Worm (Caenorhabditis elegans) whole organism, dauer: ENCODE results near the gene C35D10.1.

Experiments
- unc-62 ChIP-seq: sonication (generic microtip); optimal IDR thresholded peaks from 2 replicates; lab custom pipeline; 2017; ENCODE audit warnings: missing biosample characterization, missing genetic modification reagents, missing genetic modification characterization

The C35D10.1 gene

DNA sequence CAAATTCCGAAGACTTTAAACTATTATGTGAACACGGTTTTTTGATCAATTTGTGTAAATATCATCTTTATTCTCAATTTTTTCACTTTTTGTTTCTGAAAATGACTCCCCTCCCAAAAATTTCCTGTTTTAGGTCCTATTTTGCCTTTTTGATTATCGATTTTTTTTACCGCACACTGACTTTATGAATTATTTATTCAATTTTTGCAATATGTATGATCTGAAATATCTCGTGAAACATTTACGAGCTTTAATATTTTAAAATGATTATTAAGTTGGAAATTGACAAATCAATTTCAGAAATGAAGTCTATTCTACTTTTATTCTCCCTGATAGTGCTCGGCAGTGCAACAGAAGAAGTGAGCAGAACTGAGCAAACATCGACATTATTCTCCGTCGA, at the start of gene C35D10.1:
Gene C35D10.1, plus strand, starts transcription at position 301 of the 400 bp plus-strand sequence.
- TF ChIP-seq unc-62 (GFP tag; lab: Kevin White, UChicago), result no peak

DNA sequence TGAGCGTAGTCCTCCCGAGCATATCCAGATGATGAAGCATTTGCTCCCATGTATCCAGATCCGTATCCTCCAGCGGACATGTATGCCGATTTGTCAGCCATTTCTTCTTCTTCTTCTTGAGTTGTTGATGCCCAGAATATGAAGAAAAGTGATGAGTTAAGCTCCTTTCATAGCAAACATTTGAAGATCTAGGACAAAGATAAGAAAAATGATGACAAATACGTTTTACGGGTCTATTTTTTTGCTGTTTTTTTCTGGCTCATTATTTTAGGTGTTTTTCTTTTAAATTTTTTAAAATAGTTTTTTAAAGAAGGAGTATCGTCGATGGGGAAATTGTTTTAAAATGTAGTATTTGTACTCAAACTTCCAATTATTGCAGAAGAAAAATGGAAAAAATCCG, 49.3 kb upstream of the C35D10.1 start, which contains the start of gene nspd-9:
Gene nspd-9, minus strand, starts transcription at position 101 of the 400 bp plus-strand sequence.
- TF ChIP-seq unc-62 (GFP tag; lab: Kevin White, UChicago), result no peak

DNA sequence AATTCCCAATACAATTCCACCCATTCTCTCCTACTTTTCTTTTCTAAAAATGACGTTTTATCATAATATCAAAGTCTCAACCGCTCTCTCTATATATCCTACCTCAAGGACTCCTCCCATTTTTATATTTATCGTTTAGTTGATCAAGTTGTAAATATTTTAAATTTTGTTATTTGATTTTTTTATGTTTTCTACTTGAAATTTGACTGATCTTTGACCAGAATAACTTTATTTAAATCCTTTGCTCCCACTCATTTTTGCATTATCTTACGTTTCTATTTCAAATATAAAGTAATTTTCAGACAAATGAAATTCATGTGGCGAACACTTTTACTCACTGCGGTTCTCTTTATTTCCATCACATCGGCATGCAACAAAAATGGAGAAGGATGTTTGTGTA, 42.1 kb upstream of the C35D10.1 start, which contains the start of the genes acbp-7 and F26A1.19:
Gene acbp-7, plus strand, starts transcription at position 301 of the 400 bp plus-strand sequence.
Gene F26A1.19, plus strand, starts transcription at position 303 of the 400 bp plus-strand sequence.
- TF ChIP-seq unc-62 (GFP tag; lab: Kevin White, UChicago), result no peak

DNA sequence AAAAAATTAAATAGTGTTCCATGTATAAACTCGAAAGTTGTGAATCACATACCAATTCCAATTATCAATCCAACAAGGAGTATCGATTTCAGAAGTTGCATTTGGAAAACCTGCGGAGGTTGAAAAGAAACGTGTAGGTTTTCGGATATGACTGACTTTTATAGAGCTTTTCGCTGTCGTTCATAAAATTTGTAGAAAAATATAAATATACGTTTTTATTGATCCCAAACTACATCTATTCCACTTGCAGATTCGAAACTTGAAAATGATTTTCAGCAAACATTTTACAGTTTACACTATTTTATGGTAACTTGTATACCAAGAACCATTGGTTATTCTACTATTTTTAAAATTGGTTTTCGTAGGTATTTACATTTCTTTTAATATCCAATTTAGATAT, 37.4 kb upstream of the C35D10.1 start, which contains the start of gene clec-156:
Gene clec-156, minus strand, starts transcription at position 101 of the 400 bp plus-strand sequence.
- TF ChIP-seq unc-62 (GFP tag; lab: Kevin White, UChicago), result no peak

DNA sequence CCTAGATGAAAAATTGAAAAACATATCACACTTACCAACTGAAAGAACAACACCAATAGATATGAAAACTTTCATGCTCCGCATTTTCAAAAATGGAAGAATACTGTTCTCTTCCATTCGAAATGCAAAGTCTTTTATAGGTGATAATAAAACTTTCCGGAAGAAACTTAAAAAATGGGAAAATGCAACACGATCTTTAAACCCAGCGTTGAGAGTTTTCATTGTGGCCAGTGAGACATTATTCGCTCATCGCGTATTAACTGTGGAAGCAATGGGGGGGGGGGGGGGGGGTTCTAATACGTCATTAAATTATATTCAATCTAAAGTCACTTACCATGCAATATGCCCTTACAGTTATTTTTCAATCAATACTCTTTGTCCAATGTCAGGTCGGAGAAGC, 35.2 kb upstream of the C35D10.1 start, which contains the start of the genes clec-157 and fkh-5:
Gene clec-157, minus strand, starts transcription at position 101 of the 400 bp plus-strand sequence.
Gene fkh-5, plus strand, starts transcription at position 336 of the 400 bp plus-strand sequence.
- no peak for TF ChIP-seq unc-62 (GFP tag; lab: Kevin White, UChicago)

DNA sequence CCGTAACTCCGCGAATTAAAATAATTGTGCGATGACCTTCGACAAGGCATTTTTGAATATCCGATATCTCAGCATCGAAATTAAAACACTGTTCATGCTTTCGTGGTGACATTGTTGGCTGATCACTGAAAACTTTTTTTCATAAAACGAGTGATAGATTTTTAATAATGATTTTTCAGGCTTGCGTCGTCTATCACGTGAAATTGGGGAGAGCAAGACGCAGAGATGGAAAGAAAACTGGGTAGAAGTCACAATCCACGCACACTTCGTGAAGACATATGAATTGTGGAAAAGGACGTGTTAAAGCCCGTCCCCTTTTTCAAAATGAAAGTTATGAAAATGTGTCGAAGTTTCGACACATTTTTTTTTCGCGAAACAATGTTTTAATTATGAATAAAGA, 29.8 kb upstream of the C35D10.1 start, which contains the start of gene nonu-1:
Gene nonu-1, minus strand, starts transcription at position 169 of the 400 bp plus-strand sequence.
- TF ChIP-seq unc-62 (GFP tag; lab: Kevin White, UChicago), result no peak

DNA sequence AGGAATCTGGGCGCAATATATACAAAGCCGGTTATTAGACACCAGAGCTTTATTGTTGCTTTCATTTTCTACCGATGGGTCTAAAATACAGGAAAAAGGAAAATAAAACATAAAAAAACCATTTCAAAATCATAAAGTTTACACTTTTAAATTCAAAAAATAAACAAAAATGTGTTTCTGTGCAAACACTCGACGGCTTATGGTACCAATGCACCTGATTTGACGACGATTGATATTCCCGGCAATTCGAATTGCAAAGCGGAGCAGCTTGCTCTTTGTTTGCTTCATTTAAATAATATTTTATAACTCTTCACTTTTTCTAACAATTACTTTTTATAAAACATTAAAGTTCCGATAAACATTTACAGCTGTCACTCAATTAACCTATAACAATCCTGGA, 29.4 kb upstream of the C35D10.1 start, which contains the start of gene F26A1.1:
Gene F26A1.1, plus strand, starts transcription at position 369 of the 400 bp plus-strand sequence.
- no peak for TF ChIP-seq unc-62 (GFP tag; lab: Kevin White, UChicago)

DNA sequence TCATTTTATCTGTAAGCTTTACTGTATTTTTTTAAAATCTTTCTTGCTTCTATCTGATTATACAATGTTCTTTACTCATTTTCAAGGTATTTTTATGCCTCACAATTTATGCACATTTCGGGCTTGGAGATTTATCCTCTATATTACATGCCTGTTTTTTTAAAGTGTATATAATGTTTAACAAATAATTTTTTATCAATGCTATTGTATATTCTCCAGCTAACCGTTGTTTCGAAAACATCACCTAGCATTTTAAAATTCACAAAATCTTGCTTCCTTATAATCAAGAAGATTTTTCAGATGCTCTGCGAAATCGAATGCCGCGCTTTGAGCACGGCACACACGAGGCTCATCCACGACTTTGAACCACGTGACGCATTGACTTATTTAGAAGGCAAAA, 27.5 kb upstream of the C35D10.1 start, which contains the start of gene ced-4:
Gene ced-4, plus strand, starts transcription at position 301 of the 400 bp plus-strand sequence.
- TF ChIP-seq unc-62 (GFP tag; lab: Kevin White, UChicago), result no peak

DNA sequence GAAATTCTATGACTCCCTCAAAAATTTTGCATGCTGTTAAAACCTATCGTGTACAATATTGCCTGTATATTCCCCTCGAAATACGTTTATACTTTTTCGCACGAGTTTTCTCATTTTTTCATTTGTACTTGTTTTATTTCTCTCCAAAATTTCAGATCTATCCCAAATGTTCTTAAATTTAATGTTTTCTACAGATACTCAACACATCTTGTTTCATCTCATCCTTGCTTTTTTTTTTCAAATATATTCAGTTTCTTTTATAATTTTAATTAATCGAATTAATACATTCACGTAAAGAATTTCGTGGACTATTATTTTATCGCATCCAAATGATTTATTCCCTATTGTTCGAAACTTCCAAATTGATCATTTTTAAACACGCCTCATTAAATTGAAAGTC, 24.6 kb upstream of the C35D10.1 start, which contains the start of gene C35D10.8:
Gene C35D10.8, plus strand, starts transcription at position 301 of the 400 bp plus-strand sequence.
- TF ChIP-seq unc-62 (GFP tag; lab: Kevin White, UChicago), result no peak

DNA sequence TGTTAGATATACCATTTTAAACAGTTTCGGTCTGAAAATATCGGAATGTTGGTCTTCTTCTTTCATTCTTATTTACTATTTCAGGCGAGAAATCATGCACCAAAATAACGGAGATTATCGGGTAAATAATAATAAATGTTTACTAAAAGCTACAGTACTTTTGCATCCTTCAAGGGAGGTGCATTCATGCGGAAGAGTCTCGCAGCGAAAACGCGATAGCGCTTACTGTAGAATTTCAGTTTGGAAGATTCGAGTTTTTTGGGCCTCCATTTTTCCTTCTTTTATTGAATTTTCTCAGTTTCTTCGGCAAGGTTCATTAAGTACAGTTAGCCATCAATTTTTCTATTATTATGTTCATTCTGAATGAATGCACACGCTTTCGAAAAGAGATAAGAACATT, 23.4 kb upstream of the C35D10.1 start, which contains the start of gene C35D10.7:
Gene C35D10.7, plus strand, starts transcription at position 85 of the 400 bp plus-strand sequence.
- TF ChIP-seq unc-62 (GFP tag; lab: Kevin White, UChicago), result no peak

DNA sequence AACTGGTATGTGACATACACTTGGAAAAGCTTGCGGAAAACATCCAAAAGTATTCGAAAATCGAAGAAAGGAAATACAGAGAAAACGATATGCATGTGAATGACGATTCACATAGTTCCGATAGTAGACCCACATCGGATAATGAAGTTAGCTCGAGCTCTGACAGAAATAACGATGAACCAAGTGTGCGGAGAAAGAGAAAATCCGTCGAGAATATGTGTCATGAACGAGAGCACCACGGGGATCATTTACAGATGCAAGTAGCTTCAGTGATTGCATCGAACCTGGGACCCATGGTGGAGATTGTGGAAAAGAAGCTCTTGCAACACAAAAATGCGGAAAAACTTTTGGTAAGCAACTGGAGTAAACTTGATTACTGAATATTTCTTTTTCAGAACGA, 22.6 kb upstream of the C35D10.1 start:
- no peak for TF ChIP-seq unc-62 (GFP tag; lab: Kevin White, UChicago)

DNA sequence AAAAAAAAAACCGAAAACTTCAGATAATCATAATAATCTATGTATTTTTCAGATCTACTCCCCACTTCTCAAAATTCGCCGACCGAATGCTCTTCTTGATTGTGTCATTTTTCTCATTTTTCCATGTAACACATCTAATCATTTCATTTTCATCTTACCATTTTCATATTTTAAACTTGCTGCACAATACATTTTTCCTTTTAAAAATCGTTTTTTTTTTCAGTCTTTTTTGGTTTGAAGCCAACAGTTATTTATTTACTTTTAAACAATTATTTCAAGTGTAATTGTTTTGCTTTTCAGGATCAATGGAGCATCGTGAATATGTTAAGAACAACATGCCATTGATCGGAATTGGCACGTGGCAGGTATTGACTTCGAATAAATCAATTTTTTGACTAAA, 20.5 kb upstream of the C35D10.1 start, which contains the start of gene C35D10.6:
Gene C35D10.6, plus strand, starts transcription at position 301 of the 400 bp plus-strand sequence.
- TF ChIP-seq unc-62 (GFP tag; lab: Kevin White, UChicago), result no peak

DNA sequence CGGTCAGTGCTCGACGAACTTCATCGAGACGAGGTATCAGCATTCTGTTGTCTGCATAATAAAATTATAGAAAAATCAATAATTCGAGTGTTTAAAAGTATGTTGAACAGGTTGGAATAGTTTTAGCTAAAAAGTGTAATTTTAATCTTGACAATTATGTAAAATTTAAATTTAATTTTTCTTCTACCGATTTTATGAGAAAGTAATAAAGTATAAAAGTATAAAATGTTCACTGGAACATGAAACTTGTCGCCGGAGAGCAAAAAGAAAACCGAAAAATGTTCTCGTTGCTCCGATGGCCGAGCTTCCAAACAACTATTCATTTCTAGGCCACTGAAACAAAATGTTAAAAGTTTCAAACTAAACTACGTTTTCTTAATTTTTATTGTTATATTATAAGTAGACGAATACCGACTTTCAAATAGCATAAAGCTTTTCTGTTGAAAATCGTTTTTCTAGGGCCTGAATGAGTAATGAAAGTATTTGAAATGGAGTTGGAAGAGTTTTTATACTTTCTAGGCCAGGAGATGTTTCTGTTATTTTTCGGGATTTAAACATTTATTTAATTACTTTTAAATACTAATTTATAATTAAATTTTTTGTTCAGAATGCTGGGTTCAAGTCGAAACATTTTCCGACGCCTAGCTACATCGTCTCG, 17.7 kb upstream of the C35D10.1 start, which contains the start of the genes C35D10.10 and C35D10.5:
Gene C35D10.10, minus strand, starts transcription at position 51 of the 658 bp plus-strand sequence.
Gene C35D10.5, plus strand, starts transcription at position 608 of the 658 bp plus-strand sequence.
- TF ChIP-seq unc-62 (GFP tag; lab: Kevin White, UChicago), result no peak

DNA sequence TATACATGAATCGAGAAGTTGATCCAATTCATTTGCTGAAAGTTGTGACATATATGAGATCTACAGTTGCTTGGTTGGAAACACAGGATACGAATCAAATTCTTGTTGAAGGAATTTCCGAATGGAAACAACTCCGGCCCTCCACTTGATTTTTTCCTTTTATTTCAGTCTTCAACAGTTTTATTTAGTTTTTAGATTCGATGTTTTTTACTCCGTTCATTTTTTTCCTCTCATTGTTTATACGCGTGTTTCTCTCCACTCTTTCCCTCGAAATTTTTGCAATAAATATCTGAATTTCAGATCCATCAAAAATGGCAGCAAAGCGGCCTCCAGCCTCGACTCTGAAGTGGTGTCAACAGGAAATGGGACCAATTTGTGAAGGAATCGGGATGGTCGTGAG, 16.4 kb upstream of the C35D10.1 start, which contains the start of gene coq-8:
Gene coq-8, plus strand, starts transcription at position 301 of the 400 bp plus-strand sequence.
- TF ChIP-seq unc-62 (GFP tag; lab: Kevin White, UChicago), result no peak

DNA sequence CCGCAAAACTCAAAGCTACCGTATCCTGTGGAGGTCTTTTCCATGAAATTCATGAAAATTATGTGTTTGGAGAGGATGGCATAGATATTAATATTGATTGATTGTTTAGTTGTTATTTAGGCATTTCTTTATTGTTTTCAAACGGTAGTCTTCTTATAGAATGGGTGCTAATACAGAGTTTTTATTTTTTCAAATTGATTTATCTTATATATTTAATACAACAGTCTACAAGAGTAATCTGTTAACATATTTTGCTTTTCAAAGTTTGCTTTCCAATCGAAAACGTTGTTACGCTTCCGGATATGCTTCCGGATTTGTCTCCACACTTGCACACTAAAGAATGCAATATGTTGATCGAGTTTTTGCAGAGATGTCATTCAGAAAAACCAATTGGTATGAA, 12.8 kb upstream of the C35D10.1 start, which contains the start of gene C35D10.17:
Gene C35D10.17, plus strand, starts transcription at position 301 of the 400 bp plus-strand sequence.
- TF ChIP-seq unc-62 (GFP tag; lab: Kevin White, UChicago), result no peak

DNA sequence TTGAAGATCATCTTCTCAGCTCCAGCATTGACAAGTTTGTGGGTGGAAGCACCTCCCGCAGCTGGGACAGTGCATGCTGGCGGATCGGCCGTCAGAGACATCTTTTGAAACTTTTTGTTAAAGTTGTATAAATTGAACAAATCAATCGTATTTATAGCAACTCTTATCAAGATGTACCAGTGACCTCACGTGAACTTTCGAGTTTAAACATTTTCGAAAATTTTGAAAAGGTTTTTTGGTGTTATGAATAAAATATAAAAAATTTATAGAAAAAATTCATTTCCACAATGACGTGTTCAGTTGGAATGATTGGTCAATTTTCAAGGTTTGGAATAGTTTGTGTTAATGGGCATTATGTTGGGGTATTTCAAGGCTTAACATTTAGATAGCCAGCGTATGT, 10.9 kb upstream of the C35D10.1 start, which contains the start of the genes msd-4 and C35D10.3:
Gene msd-4, minus strand, starts transcription at position 101 of the 400 bp plus-strand sequence.
Gene C35D10.3, plus strand, starts transcription at position 279 of the 400 bp plus-strand sequence.
- TF ChIP-seq unc-62 (GFP tag; lab: Kevin White, UChicago), result no peak
